Worm (Caenorhabditis elegans) whole organism, young adult: Measurements from ENCODE around the gene ZK688.1.
A peak's percentile ranks its signal among the peaks of the same experiment; 100 is the strongest.

ENCODE experiments used
- B0261.1 ChIP-seq: sonication (generic microtip); optimal IDR thresholded peaks from 2 replicates; lab custom pipeline; 2016; ENCODE audit warnings: mild to moderate bottlenecking, missing genetic modification characterization, moderate library complexity, missing compliant biosample characterization
- D2030.7 ChIP-seq: fragments of 200-800 bp; sonication (Bioruptor generic); IDR thresholded peaks from 2 replicates; pipeline ENCODE4 v1.3.6; 2022; ENCODE audit warnings: missing genetic modification reagents, missing genetic modification characterization, missing compliant biosample characterization
- F22D6.2 ChIP-seq: sonication (generic microtip); optimal IDR thresholded peaks from 2 replicates; lab custom pipeline; 2016; ENCODE audit warnings: mild to moderate bottlenecking, missing genetic modification characterization, missing compliant biosample characterization
- F23B12.7 ChIP-seq: sonication (generic microtip); optimal IDR thresholded peaks from 2 replicates; lab custom pipeline; 2017; ENCODE audit warnings: missing genetic modification characterization, mild to moderate bottlenecking, missing compliant biosample characterization, antibody characterized with exemption, moderate library complexity; ENCODE audit not compliant: insufficient read depth
- F33H1.4 ChIP-seq: fragments of 200-800 bp; sonication (Bioruptor generic); IDR thresholded peaks from 2 replicates; pipeline ENCODE4 v1.3.6; 2022; ENCODE audit warnings: missing genetic modification reagents, missing genetic modification characterization, missing compliant biosample characterization
- F49E8.2 ChIP-seq: sonication (generic microtip); optimal IDR thresholded peaks from 3 replicates; lab custom pipeline; 2017; ENCODE audit warnings: missing genetic modification characterization, mild to moderate bottlenecking, missing compliant biosample characterization, antibody characterized with exemption, moderate library complexity; ENCODE audit not compliant: insufficient read depth
- F57A8.1 ChIP-seq: fragments of 200-800 bp; sonication (Bioruptor generic); optimal IDR thresholded peaks from 2 replicates; lab custom pipeline; 2018; ENCODE audit warnings: mild to moderate bottlenecking, missing genetic modification characterization, moderate library complexity, missing compliant biosample characterization
- F57C9.4 ChIP-seq: sonication (generic microtip); optimal IDR thresholded peaks from 2 replicates; lab custom pipeline; 2017; ENCODE audit warnings: mild to moderate bottlenecking, missing genetic modification characterization, missing compliant biosample characterization
- K11D2.4 ChIP-seq: fragments of 200-800 bp; sonication (Bioruptor generic); IDR thresholded peaks from 2 replicates; pipeline ENCODE4 v1.3.6; 2022; ENCODE audit warnings: missing genetic modification reagents, missing genetic modification characterization, missing compliant biosample characterization
- Y53F4B.3 ChIP-seq: fragments of 200-800 bp; sonication (Bioruptor generic); IDR thresholded peaks from 2 replicates; pipeline ENCODE4 v1.3.6; 2022; ENCODE audit warnings: missing genetic modification reagents, missing genetic modification characterization, missing compliant biosample characterization
- Y79H2A.3 ChIP-seq: fragments of 200-800 bp; sonication (Bioruptor generic); conservative IDR thresholded peaks from 2 replicates; pipeline ENCODE4 v1.3.6; 2022; ENCODE audit warnings: missing genetic modification reagents, missing genetic modification characterization, missing compliant biosample characterization
- aptf-2 ChIP-seq: fragments of 200-800 bp; sonication (Bioruptor generic); conservative IDR thresholded peaks from 2 replicates; pipeline ENCODE4 v1.3.6; 2022; ENCODE audit warnings: missing genetic modification reagents, missing genetic modification characterization, missing compliant biosample characterization
- attf-3 ChIP-seq: fragments of 200-800 bp; sonication (Bioruptor generic); conservative IDR thresholded peaks from 2 replicates; pipeline ENCODE4 v1.3.6; 2022; ENCODE audit warnings: missing genetic modification reagents, missing genetic modification characterization, missing compliant biosample characterization
- attf-5 ChIP-seq: fragments of 200-800 bp; sonication (Bioruptor generic); optimal IDR thresholded peaks from 2 replicates; lab custom pipeline; 2018; ENCODE audit warnings: mild to moderate bottlenecking, missing genetic modification characterization, missing compliant biosample characterization
- ceh-100 ChIP-seq: fragments of 200-800 bp; sonication (Bioruptor generic); IDR thresholded peaks from 2 replicates; pipeline ENCODE4 v1.3.6; 2022; ENCODE audit warnings: missing genetic modification reagents, missing genetic modification characterization, missing compliant biosample characterization
- ceh-40 ChIP-seq: fragments of 200-800 bp; sonication (Bioruptor generic); IDR thresholded peaks from 2 replicates; pipeline ENCODE4 v1.3.6; 2022; ENCODE audit warnings: missing genetic modification characterization, missing compliant biosample characterization
- chd-7 ChIP-seq: sonication (generic microtip); optimal IDR thresholded peaks from 2 replicates; lab custom pipeline; 2016; ENCODE audit warnings: mild to moderate bottlenecking, missing genetic modification characterization, moderate library complexity, missing compliant biosample characterization
- efl-1 ChIP-seq: fragments of 150-350 bp; optimal IDR thresholded peaks from 2 replicates; lab custom pipeline; 2014; ENCODE audit warnings: missing biosample characterization, missing genetic modification reagents, missing genetic modification characterization
- hlh-26 ChIP-seq: fragments of 200-800 bp; sonication (Bioruptor generic); conservative IDR thresholded peaks from 2 replicates; pipeline ENCODE4 v1.3.6; 2022; ENCODE audit warnings: missing genetic modification reagents, missing genetic modification characterization, missing compliant biosample characterization
- hmg-1.2 ChIP-seq: fragments of 200-800 bp; sonication (Bioruptor generic); IDR thresholded peaks from 2 replicates; pipeline ENCODE4 v1.3.6; 2022; ENCODE audit warnings: missing genetic modification reagents, missing genetic modification characterization, missing compliant biosample characterization
- hmg-20 ChIP-seq: fragments of 200-800 bp; sonication (Bioruptor generic); IDR thresholded peaks from 2 replicates; pipeline ENCODE4 v1.3.6; 2022; ENCODE audit warnings: missing genetic modification reagents, missing genetic modification characterization, missing compliant biosample characterization
- lin-26 ChIP-seq: fragments of 200-800 bp; sonication (Bioruptor generic); IDR thresholded peaks from 2 replicates; pipeline ENCODE4 v1.3.6; 2022; ENCODE audit warnings: missing genetic modification reagents, missing genetic modification characterization, missing compliant biosample characterization
- lin-35 ChIP-seq, 3 experiments: fragments of 150-350 bp in 2 of 3; sonication (generic microtip) in 1 of 3; optimal IDR thresholded peaks; 2 replicates each; lab custom pipeline; 2014 to 2018; ENCODE audit warnings: missing biosample characterization in 3 of 3, missing genetic modification characterization in 3 of 3, missing genetic modification reagents in 3 of 3
- lsl-1 ChIP-seq: fragments of 200-800 bp; sonication (Bioruptor generic); optimal IDR thresholded peaks from 2 replicates; lab custom pipeline; 2018; ENCODE audit warnings: mild to moderate bottlenecking, missing genetic modification characterization, moderate library complexity, missing compliant biosample characterization
- lsy-27 ChIP-seq: sonication (generic microtip); optimal IDR thresholded peaks from 2 replicates; lab custom pipeline; 2017; ENCODE audit warnings: missing genetic modification characterization, mild to moderate bottlenecking, missing compliant biosample characterization, antibody characterized with exemption, missing genotype, borderline replicate concordance; ENCODE audit not compliant: insufficient read depth
- madf-10 ChIP-seq: sonication (generic microtip); optimal IDR thresholded peaks from 2 replicates; lab custom pipeline; 2016; ENCODE audit warnings: mild to moderate bottlenecking, missing genetic modification characterization, missing compliant biosample characterization
- madf-6 ChIP-seq: fragments of 200-800 bp; sonication (Bioruptor generic); IDR thresholded peaks from 2 replicates; pipeline ENCODE4 v1.3.6; 2022; ENCODE audit warnings: missing genetic modification reagents, missing genetic modification characterization, missing compliant biosample characterization
- madf-8 ChIP-seq: fragments of 200-800 bp; sonication (Bioruptor generic); conservative IDR thresholded peaks from 2 replicates; pipeline ENCODE4 v1.3.6; 2022; ENCODE audit warnings: missing genetic modification reagents, missing genetic modification characterization, missing compliant biosample characterization
- mxl-1 ChIP-seq: sonication (generic microtip); optimal IDR thresholded peaks from 2 replicates; lab custom pipeline; 2016; ENCODE audit warnings: missing genetic modification characterization, missing compliant biosample characterization
- nhr-80 ChIP-seq: sonication (generic microtip); optimal IDR thresholded peaks from 2 replicates; lab custom pipeline; 2016; ENCODE audit warnings: missing genetic modification characterization, missing compliant biosample characterization
- pbrm-1 ChIP-seq: fragments of 200-800 bp; sonication (Bioruptor generic); IDR thresholded peaks from 2 replicates; pipeline ENCODE4 v1.3.6; 2022; ENCODE audit warnings: missing genetic modification reagents, missing genetic modification characterization, missing compliant biosample characterization
- pha-4 ChIP-seq: fragments of 150-350 bp; sonication (generic microtip); optimal IDR thresholded peaks from 2 replicates; lab custom pipeline; 2014; ENCODE audit warnings: missing biosample characterization, missing genetic modification reagents, missing genetic modification characterization
- repo-1 ChIP-seq: sonication (generic microtip); optimal IDR thresholded peaks from 2 replicates; lab custom pipeline; 2017; ENCODE audit warnings: mild to moderate bottlenecking, missing genetic modification characterization, missing compliant biosample characterization
- snpc-1.1 ChIP-seq: sonication (generic microtip); optimal IDR thresholded peaks from 2 replicates; lab custom pipeline; 2017; ENCODE audit warnings: missing genetic modification characterization, mild to moderate bottlenecking, missing compliant biosample characterization, antibody characterized with exemption, moderate library complexity, missing genotype, missing genetic modification reagents; ENCODE audit not compliant: insufficient read depth
- snpc-3.4 ChIP-seq: sonication (generic microtip); optimal IDR thresholded peaks from 2 replicates; lab custom pipeline; 2017; ENCODE audit warnings: missing genetic modification characterization, mild to moderate bottlenecking, missing compliant biosample characterization, antibody characterized with exemption, moderate library complexity, missing genotype, missing genetic modification reagents
- tbp1 ChIP-seq: fragments of 200-800 bp; sonication (Bioruptor generic); optimal IDR thresholded peaks from 2 replicates; lab custom pipeline; 2018; ENCODE audit warnings: mild to moderate bottlenecking, missing genetic modification characterization, missing compliant biosample characterization
- unc-130 ChIP-seq: sonication (generic microtip); optimal IDR thresholded peaks from 2 replicates; lab custom pipeline; 2016; ENCODE audit warnings: missing genetic modification reagents, missing genetic modification characterization, missing compliant biosample characterization
- xnd-1 ChIP-seq: sonication (generic microtip); optimal IDR thresholded peaks from 2 replicates; lab custom pipeline; 2016; ENCODE audit warnings: missing genotype, missing genetic modification reagents, missing genetic modification characterization, missing compliant biosample characterization
- zim-3 ChIP-seq: sonication (generic microtip); optimal IDR thresholded peaks from 2 replicates; lab custom pipeline; 2017; ENCODE audit warnings: mild to moderate bottlenecking, missing genetic modification characterization, moderate library complexity, missing compliant biosample characterization
- ztf-18 ChIP-seq: sonication (generic microtip); optimal IDR thresholded peaks from 2 replicates; lab custom pipeline; 2016; ENCODE audit warnings: missing genotype, mild to moderate bottlenecking, missing genetic modification characterization, missing compliant biosample characterization
- ztf-22 ChIP-seq: fragments of 200-800 bp; sonication (Bioruptor generic); optimal IDR thresholded peaks from 2 replicates; lab custom pipeline; 2018; ENCODE audit warnings: mild to moderate bottlenecking, missing genetic modification characterization, moderate library complexity, missing compliant biosample characterization
- ztf-28 ChIP-seq: fragments of 200-800 bp; sonication (Bioruptor generic); IDR thresholded peaks from 2 replicates; pipeline ENCODE4 v1.3.6; 2022; ENCODE audit warnings: missing genetic modification reagents, missing genetic modification characterization, missing compliant biosample characterization

ZK688.1 gene

ce11 chrIII:7922207-7922606, 12.8 kb downstream of the ZK688.1 start, which contains the start of gene C29E4.17:
TSS of gene C29E4.17 (plus strand) at chrIII:7922507.
- TF ChIP-seq snpc-3.4 (tag; lab: Kevin White, UChicago) (no peak), xnd-1 (tag; lab: Kevin White, UChicago) (no peak), madf-10 (tag; lab: Kevin White, UChicago) (no peak), lin-26 (GFP tag; lab: Robert Waterston, UW) (no peak), ztf-22 (GFP tag; lab: Kevin White, UChicago) (no peak), F49E8.2 (no peak), Y79H2A.3 (no peak), pbrm-1 (GFP tag; lab: Robert Waterston, UW) (no peak), hmg-20 (no peak), madf-6 (GFP tag; lab: Robert Waterston, UW) (no peak), madf-8 (GFP tag; lab: Robert Waterston, UW) (no peak), unc-130 (GFP tag; lab: Kevin White, UChicago) (no peak), ztf-28 (GFP tag; lab: Robert Waterston, UW) (no peak), nhr-80 (no peak), snpc-1.1 (tag; lab: Kevin White, UChicago) (no peak)

- TF ChIP-seq Y53F4B.3 (GFP tag; lab: Robert Waterston, UW) (no peak), pha-4 (tag; lab: Kevin White, UChicago) (no peak), hlh-26 (no peak)
Observed at ce11 chrIII:7924821-7925220, 15.5 kb downstream of the ZK688.1 start, which contains the start of gene tag-250. TSS of gene tag-250 (minus strand) at chrIII:7924921.

ce11 chrIII:7925968-7926367, 16.6 kb downstream of the ZK688.1 start:
- TF ChIP-seq chd-7: no peak
- no peak for TF ChIP-seq lsl-1
- peak; percentile 36; the same call in 1 of the 2 replicates for TF ChIP-seq hmg-1.2 (GFP tag; lab: Robert Waterston, UW)

- TF ChIP-seq F57A8.1 (GFP tag; lab: Kevin White, UChicago) (no peak), madf-6 (GFP tag; lab: Robert Waterston, UW) (peak; percentile 80), nhr-80 (peak; percentile 15), ztf-22 (GFP tag; lab: Kevin White, UChicago) (no peak), K11D2.4 (GFP tag; lab: Robert Waterston, UW) (no peak), F57C9.4 (tag; lab: Kevin White, UChicago) (no peak), attf-3 (GFP tag; lab: Robert Waterston, UW) (peak; percentile 53; the same call in 1 of the 2 replicates), tbp1 (peak; percentile 1), ceh-40 (GFP tag; lab: Robert Waterston, UW) (no peak), lsy-27 (tag; lab: Kevin White, UChicago) (no peak), F22D6.2 (tag; lab: Kevin White, UChicago) (no peak), unc-130 (GFP tag; lab: Kevin White, UChicago) (peak; percentile 9), F23B12.7 (no peak), aptf-2 (GFP tag; lab: Robert Waterston, UW) (no peak), F33H1.4 (GFP tag; lab: Robert Waterston, UW) (peak; percentile 82), mxl-1 (tag; lab: Kevin White, UChicago) (no peak), madf-8 (GFP tag; lab: Robert Waterston, UW) (peak; percentile 55), ztf-18 (peak; percentile 90), attf-5 (GFP tag; lab: Kevin White, UChicago) (peak; percentile 46), repo-1 (tag; lab: Kevin White, UChicago) (no peak), lsl-1 (peak; percentile 73), zim-3 (no peak), D2030.7 (GFP tag; lab: Robert Waterston, UW) (peak; percentile 50), lin-35 (GFP tag; optimal IDR thresholded peaks at IDR 0.05; lab: Kevin White, UChicago) (no peak), efl-1 (GFP tag; lab: Kevin White, UChicago) (peak; percentile 87), B0261.1 (no peak), ceh-100 (GFP tag; lab: Robert Waterston, UW) (no peak), xnd-1 (tag; lab: Kevin White, UChicago) (peak; percentile 60)
Observed at ce11 chrIII:7928549-7929129, 19.3 kb downstream of the ZK688.1 start, which contains the start of the genes C29E4.13 and npp-15. TSS of gene C29E4.13 (minus strand) at chrIII:7928717. TSS of gene npp-15 (plus strand) at chrIII:7929043.
